Worm (Caenorhabditis elegans) whole organism, young adult: Measurements from ENCODE around the gene Y75B7AR.1.

Experiments
- ama-1 ChIP-seq, 3 experiments: fragments of 150-350 bp in 1 of 3; sonication (generic microtip) in 2 of 3; optimal IDR thresholded peaks; 2 replicates each; lab custom pipeline; 2014 to 2018; ENCODE audit warnings: missing biosample characterization in 2 of 3, missing genetic modification characterization in 2 of 3, missing genetic modification reagents in 2 of 3
- hlh-12 ChIP-seq: sonication (generic microtip); optimal IDR thresholded peaks from 2 replicates; lab custom pipeline; 2016; ENCODE audit warnings: missing genetic modification characterization, missing compliant biosample characterization
- hsf-1 ChIP-seq: fragments of 200-800 bp; sonication (Bioruptor generic); IDR thresholded peaks from 2 replicates; pipeline ENCODE4 v1.3.6; 2022; ENCODE audit warnings: missing genetic modification reagents, missing genetic modification characterization, missing compliant biosample characterization
- mxl-1 ChIP-seq: sonication (generic microtip); optimal IDR thresholded peaks from 2 replicates; lab custom pipeline; 2016; ENCODE audit warnings: missing genetic modification characterization, missing compliant biosample characterization

ce11 chrV:1368138-1368537, 24.7 kb downstream of the Y75B7AR.1 start:
- no peak for TF ChIP-seq hlh-12 (tag; lab: Kevin White, UChicago)
- no peak for TF ChIP-seq hsf-1
- TF ChIP-seq mxl-1, result no peak
- TF ChIP-seq ama-1 (optimal IDR thresholded peaks at IDR 0.05; lab: Kevin White, UChicago), result no peak
- no peak for TF ChIP-seq ama-1 (GFP tag; optimal IDR thresholded peaks at IDR 0.05; lab: Kevin White, UChicago)
